Fruit fly (Drosophila melanogaster) whole organism, embryonic: ENCODE data around the gene clumsy.

ENCODE experiments used
- Atf6 ChIP-seq: fragments of 200-800 bp; sonication (Bioruptor generic); IDR thresholded peaks from 2 replicates; pipeline ENCODE4 v1.3.6; 2022; ENCODE audit warnings: missing biosample characterization, missing genetic modification characterization
- Blimp-1 ChIP-seq: fragments of 200-800 bp; sonication (Bioruptor generic); optimal IDR thresholded peaks from 3 replicates; lab custom pipeline; 2018; ENCODE audit warnings: missing biosample characterization, missing genetic modification characterization, mild to moderate bottlenecking, moderate library complexity, missing genetic modification reagents
- Bteb2 ChIP-seq: fragments of 200-800 bp; sonication (Bioruptor generic); optimal IDR thresholded peaks from 2 replicates; lab custom pipeline; 2016; ENCODE audit warnings: missing biosample characterization, missing genetic modification characterization
- CG1024 ChIP-seq: fragments of 200-800 bp; sonication (Bioruptor generic); IDR thresholded peaks from 2 replicates; pipeline ENCODE4 v1.3.6; 2022; ENCODE audit warnings: missing biosample characterization, missing genetic modification characterization
- CG10274 ChIP-seq: fragments of 200-800 bp; sonication (Bioruptor generic); optimal IDR thresholded peaks from 3 replicates; lab custom pipeline; 2017; ENCODE audit warnings: missing biosample characterization, mild to moderate bottlenecking, missing genetic modification characterization
- CG12769 ChIP-seq: fragments of 200-800 bp; sonication (Bioruptor generic); optimal IDR thresholded peaks from 2 replicates; lab custom pipeline; 2019; ENCODE audit warnings: missing biosample characterization, mild to moderate bottlenecking, missing genetic modification characterization, moderate library complexity
- CG14014 ChIP-seq: fragments of 200-800 bp; sonication (Bioruptor generic); IDR thresholded peaks from 2 replicates; pipeline ENCODE4 v1.3.6; 2022; ENCODE audit warnings: missing biosample characterization, missing genetic modification characterization
- CG1602 ChIP-seq: fragments of 200-800 bp; sonication (Bioruptor generic); optimal IDR thresholded peaks from 3 replicates; lab custom pipeline; 2016; ENCODE audit warnings: missing biosample characterization, missing genetic modification characterization
- CG32767 ChIP-seq: fragments of 200-800 bp; sonication (Bioruptor generic); IDR thresholded peaks from 2 replicates; pipeline ENCODE4 v1.3.6; 2022; ENCODE audit warnings: missing biosample characterization, missing genetic modification characterization
- CG5245 ChIP-seq: fragments of 200-800 bp; sonication (Bioruptor generic); optimal IDR thresholded peaks from 3 replicates; lab custom pipeline; 2016; ENCODE audit warnings: missing biosample characterization, missing genetic modification characterization
- CG6254 ChIP-seq: fragments of 200-800 bp; sonication (Bioruptor generic); optimal IDR thresholded peaks from 3 replicates; lab custom pipeline; 2017; ENCODE audit warnings: mild to moderate bottlenecking, missing biosample characterization, missing genetic modification reagents, missing genetic modification characterization
- Camta ChIP-seq: fragments of 200-800 bp; sonication (Bioruptor generic); optimal IDR thresholded peaks from 2 replicates; lab custom pipeline; 2016; ENCODE audit warnings: missing biosample characterization, missing genetic modification characterization
- Dad ChIP-seq: fragments of 200-800 bp; sonication (Bioruptor generic); optimal IDR thresholded peaks from 3 replicates; lab custom pipeline; 2016; ENCODE audit warnings: missing biosample characterization, missing genetic modification characterization
- Gsc ChIP-seq: fragments of 200-800 bp; sonication (Bioruptor generic); IDR thresholded peaks from 2 replicates; pipeline ENCODE4 v1.3.6; 2022; ENCODE audit warnings: missing biosample characterization, missing genetic modification characterization
- Hr78 ChIP-seq, 2 experiments: fragments of 200-800 bp in 1 of 2; fragments of >200 bp in 1 of 2; sonication (Bioruptor generic) in 1 of 2; optimal IDR thresholded peaks; 2 replicates each; lab custom pipeline; 2017 to 2019; ENCODE audit warnings: missing biosample characterization in 2 of 2, missing genetic modification characterization in 2 of 2, mild to moderate bottlenecking in 1 of 2, moderate library complexity in 1 of 2
- Lpt ChIP-seq: fragments of >200 bp; optimal IDR thresholded peaks from 2 replicates; lab custom pipeline; 2018; ENCODE audit warnings: missing biosample characterization, missing genetic modification characterization
- MBD-R2 ChIP-seq: fragments of 200-800 bp; sonication (Bioruptor generic); IDR thresholded peaks from 2 replicates; pipeline ENCODE4 v1.3.6; 2022; ENCODE audit warnings: missing biosample characterization, missing genetic modification characterization
- Med ChIP-seq: fragments of 200-800 bp; sonication (Bioruptor generic); peaks from one replicate; lab custom pipeline; 2016; ENCODE audit warnings: missing biosample characterization, missing genetic modification characterization, mild to moderate bottlenecking, inconsistent platforms, moderate library complexity
- Pdp1 ChIP-seq, 2 experiments: fragments of 200-800 bp; sonication (Bioruptor generic); optimal IDR thresholded peaks; 3 replicates each; lab custom pipeline; 2016; ENCODE audit warnings: missing biosample characterization in 2 of 2, missing genetic modification characterization in 2 of 2, mild to moderate bottlenecking in 1 of 2, moderate library complexity in 1 of 2
- Trl ChIP-seq, 3 experiments: fragments of >200 bp in 2 of 3; fragments of 200-800 bp in 1 of 3; sonication (Bioruptor generic) in 1 of 3; optimal IDR thresholded peaks; 2 replicates in 1 of 3; 3 replicates in 2 of 3; lab custom pipeline; 2016 to 2017; ENCODE audit warnings: missing biosample characterization in 1 of 3, missing genetic modification characterization in 1 of 3
- Xbp1 ChIP-seq: fragments of 200-800 bp; sonication (Bioruptor generic); optimal IDR thresholded peaks from 3 replicates; lab custom pipeline; 2016; ENCODE audit warnings: missing biosample characterization, mild to moderate bottlenecking, missing genetic modification characterization
- cas ChIP-seq: fragments of 200-800 bp; sonication (Bioruptor generic); IDR thresholded peaks from 2 replicates; pipeline ENCODE4 v1.3.6; 2022; ENCODE audit warnings: missing biosample characterization, missing genetic modification characterization
- cg ChIP-seq: fragments of 200-800 bp; sonication (Bioruptor generic); optimal IDR thresholded peaks from 3 replicates; lab custom pipeline; 2019; ENCODE audit warnings: missing biosample characterization, mild to moderate bottlenecking, missing genetic modification characterization, moderate library complexity
- chinmo ChIP-seq: fragments of 200-800 bp; sonication (Bioruptor generic); IDR thresholded peaks from 4 replicates; pipeline ENCODE4 v1.3.6; 2022; ENCODE audit warnings: missing biosample characterization, missing genetic modification characterization; ENCODE audit not compliant: partially characterized antibody
- chn ChIP-seq: fragments of 200-800 bp; sonication (Bioruptor generic); optimal IDR thresholded peaks from 2 replicates; lab custom pipeline; 2016; ENCODE audit warnings: missing biosample characterization, missing genetic modification characterization
- crol ChIP-seq: fragments of 200-800 bp; sonication (Bioruptor generic); IDR thresholded peaks from 2 replicates; pipeline ENCODE4 v1.3.6; 2022; ENCODE audit warnings: missing biosample characterization, missing genetic modification characterization
- ewg ChIP-seq: fragments of 200-800 bp; sonication (Bioruptor generic); optimal IDR thresholded peaks from 3 replicates; lab custom pipeline; 2017; ENCODE audit warnings: mild to moderate bottlenecking, missing biosample characterization, missing genetic modification reagents, missing genetic modification characterization
- ftz-f1 ChIP-seq: fragments of 200-800 bp; sonication (Bioruptor generic); optimal IDR thresholded peaks from 2 replicates; lab custom pipeline; 2016; ENCODE audit warnings: missing biosample characterization, missing genetic modification characterization
- jumu ChIP-seq: fragments of 200-800 bp; sonication (Bioruptor generic); optimal IDR thresholded peaks from 3 replicates; lab custom pipeline; 2016; ENCODE audit warnings: missing biosample characterization, missing genetic modification characterization
- kni ChIP-seq: fragments of 200-800 bp; sonication (Bioruptor generic); optimal IDR thresholded peaks from 3 replicates; lab custom pipeline; 2017; ENCODE audit warnings: mild to moderate bottlenecking, missing biosample characterization, missing genetic modification reagents, missing genetic modification characterization
- lov ChIP-seq, 2 experiments: fragments of 200-800 bp in 1 of 2; fragments of >200 bp in 1 of 2; sonication (Bioruptor generic) in 1 of 2; IDR thresholded peaks in 1 of 2; optimal IDR thresholded peaks in 1 of 2; 2 replicates in 1 of 2; 3 replicates in 1 of 2; pipeline versions ENCODE4 v1.3.6 to Lab custom; 2017 to 2022; ENCODE audit warnings: missing biosample characterization in 1 of 2, missing genetic modification characterization in 1 of 2
- nerfin-1 ChIP-seq: fragments of 200-800 bp; sonication (Bioruptor generic); optimal IDR thresholded peaks from 3 replicates; lab custom pipeline; 2019; ENCODE audit warnings: missing biosample characterization, mild to moderate bottlenecking, missing genetic modification characterization, moderate library complexity
- odd ChIP-seq: fragments of 200-800 bp; sonication (Bioruptor generic); optimal IDR thresholded peaks from 2 replicates; lab custom pipeline; 2017; ENCODE audit warnings: missing biosample characterization, mild to moderate bottlenecking, missing genetic modification characterization
- pros ChIP-seq: fragments of 200-800 bp; sonication (Bioruptor generic); optimal IDR thresholded peaks from 3 replicates; lab custom pipeline; 2019; ENCODE audit warnings: missing biosample characterization, mild to moderate bottlenecking, missing genetic modification characterization, moderate library complexity
- psq ChIP-seq: fragments of 200-800 bp; sonication (Bioruptor generic); optimal IDR thresholded peaks from 2 replicates; lab custom pipeline; 2017; ENCODE audit warnings: missing biosample characterization, missing genetic modification characterization
- ranshi ChIP-seq: fragments of 200-800 bp; sonication (Bioruptor generic); IDR thresholded peaks from 2 replicates; pipeline ENCODE4 v1.3.6; 2022; ENCODE audit warnings: missing biosample characterization, missing genetic modification characterization
- rib ChIP-seq: fragments of 200-800 bp; sonication (Bioruptor generic); IDR thresholded peaks from 2 replicates; pipeline ENCODE4 v1.3.6; 2022; ENCODE audit warnings: missing biosample characterization, missing genetic modification characterization
- schlank ChIP-seq: fragments of 200-800 bp; sonication (Bioruptor generic); optimal IDR thresholded peaks from 2 replicates; lab custom pipeline; 2018; ENCODE audit warnings: missing biosample characterization, mild to moderate bottlenecking, missing genetic modification characterization
- scrt ChIP-seq: fragments of 200-800 bp; sonication (Bioruptor generic); optimal IDR thresholded peaks from 2 replicates; lab custom pipeline; 2018; ENCODE audit warnings: missing biosample characterization, mild to moderate bottlenecking, missing genetic modification characterization, moderate library complexity
- sd ChIP-seq: fragments of 200-800 bp; sonication (Bioruptor generic); optimal IDR thresholded peaks from 3 replicates; lab custom pipeline; 2018; ENCODE audit warnings: missing biosample characterization, mild to moderate bottlenecking, missing genetic modification characterization, moderate library complexity
- sens ChIP-seq: fragments of 200-800 bp; sonication (Bioruptor generic); peaks from one replicate; lab custom pipeline; 2016; ENCODE audit warnings: missing biosample characterization, missing genetic modification characterization
- tll ChIP-seq, 2 experiments: fragments of 200-800 bp in 1 of 2; fragments of >200 bp in 1 of 2; sonication (Bioruptor generic) in 1 of 2; optimal IDR thresholded peaks; 2 replicates each; lab custom pipeline; 2017 to 2019; ENCODE audit warnings: missing biosample characterization in 2 of 2, missing genetic modification characterization in 2 of 2, mild to moderate bottlenecking in 1 of 2, moderate library complexity in 1 of 2
- vvl ChIP-seq: fragments of 200-800 bp; sonication (Bioruptor generic); IDR thresholded peaks from 2 replicates; pipeline ENCODE4 v1.3.6; 2022; ENCODE audit warnings: missing biosample characterization, missing genetic modification characterization
- wek ChIP-seq: fragments of 200-800 bp; sonication (Bioruptor generic); optimal IDR thresholded peaks from 3 replicates; lab custom pipeline; 2018; ENCODE audit warnings: missing biosample characterization, mild to moderate bottlenecking, missing genetic modification characterization, moderate library complexity
- z ChIP-seq: fragments of 200-800 bp; sonication (Bioruptor generic); IDR thresholded peaks from 3 replicates; pipeline ENCODE4 v1.3.6; 2022; ENCODE audit warnings: missing biosample characterization, missing genetic modification characterization

clumsy gene

dm6 chr2L:21242369-21242768 lies 36.1 kb downstream of the clumsy start (continued):
- TF ChIP-seq schlank (no peak), cas (no peak)

dm6 chr2L:21243964-21244466 lies 37.7 kb downstream of the clumsy start:
- no peak for TF ChIP-seq CG14014 (GFP tag; lab: Robert Waterston, UW)
- TF ChIP-seq z: peak; percentile 78
- TF ChIP-seq Camta (GFP tag; lab: Kevin White, UChicago): no peak
- TF ChIP-seq CG5245 (GFP tag; lab: Kevin White, UChicago): no peak
- peak; percentile 43 for TF ChIP-seq ftz-f1 (GFP tag; lab: Kevin White, UChicago)
- 0 out of 2 replicates have a peak, but pooled peaks have one; percentile 12 for TF ChIP-seq Atf6 (GFP tag; lab: Robert Waterston, UW)
- peak; percentile 12 for TF ChIP-seq Xbp1 (GFP tag; lab: Kevin White, UChicago)
- TF ChIP-seq MBD-R2 (GFP tag; lab: Robert Waterston, UW): no peak
- no peak for TF ChIP-seq CG1024 (GFP tag; lab: Robert Waterston, UW)
- TF ChIP-seq sens (GFP tag; lab: Kevin White, UChicago): peak; percentile 61
- TF ChIP-seq kni (GFP tag; lab: Kevin White, UChicago): peak; percentile 82
- no peak for TF ChIP-seq CG10274 (GFP tag; lab: Kevin White, UChicago)
- peak; percentile 47 for TF ChIP-seq scrt (GFP tag; lab: Kevin White, UChicago)
- TF ChIP-seq Dad (GFP tag; lab: Kevin White, UChicago): no peak
- TF ChIP-seq chinmo: peak; percentile 80; the same call in 2 of the 4 replicates
- no peak for TF ChIP-seq ranshi (GFP tag; lab: Robert Waterston, UW)
- peak; percentile 26; the same call in 1 of the 2 replicates for TF ChIP-seq rib
- no peak for TF ChIP-seq Lpt (GFP tag; lab: Kevin White, UChicago)
- TF ChIP-seq cg: peak; percentile 54
- TF ChIP-seq CG32767 (GFP tag; lab: Robert Waterston, UW): no peak
- TF ChIP-seq Med: peak; percentile 64
- TF ChIP-seq chn (GFP tag; lab: Kevin White, UChicago): peak; percentile 1
- TF ChIP-seq Bteb2 (GFP tag; lab: Kevin White, UChicago): no peak
- TF ChIP-seq Pdp1 (GFP tag; optimal IDR thresholded peaks at IDR 0.05; lab: Kevin White, UChicago): no peak
- TF ChIP-seq sd (tag; lab: Kevin White, UChicago): peak; percentile 11
- no peak for TF ChIP-seq CG1602 (GFP tag; lab: Kevin White, UChicago)
- peak; percentile 25 to 47 for TF ChIP-seq Trl (optimal IDR thresholded peaks at IDR 0.05; lab: Kevin White, UChicago)
- no peak for TF ChIP-seq Trl (GFP tag; optimal IDR thresholded peaks at IDR 0.05; lab: Kevin White, UChicago)
- no peak for TF ChIP-seq odd
- TF ChIP-seq vvl (GFP tag; lab: Robert Waterston, UW): 0 out of 2 replicates have a peak, but pooled peaks have one; percentile 15
- peak in 1 of 2 experiments; percentile 93 for TF ChIP-seq Hr78 (GFP tag; optimal IDR thresholded peaks at IDR 0.05; lab: Kevin White, UChicago)
- no peak for TF ChIP-seq CG6254
- peak in 1 of 2 experiments; percentile 36 for TF ChIP-seq tll (GFP tag; optimal IDR thresholded peaks at IDR 0.05; lab: Kevin White, UChicago)
- TF ChIP-seq wek: no peak
- peak; percentile 73 for TF ChIP-seq crol (GFP tag; lab: Robert Waterston, UW)
- peak; percentile 23 for TF ChIP-seq Blimp-1 (GFP tag; lab: Kevin White, UChicago)
- peak; percentile 97 for TF ChIP-seq pros (GFP tag; lab: Kevin White, UChicago)
- TF ChIP-seq Gsc (GFP tag; lab: Robert Waterston, UW): no peak
- no peak for TF ChIP-seq ewg (GFP tag; lab: Kevin White, UChicago)
- peak; percentile 54 for TF ChIP-seq CG12769 (tag; lab: Kevin White, UChicago)
- TF ChIP-seq jumu (GFP tag; lab: Kevin White, UChicago): no peak
- TF ChIP-seq psq (GFP tag; lab: Kevin White, UChicago): peak; percentile 22
- TF ChIP-seq nerfin-1: peak; percentile 69
- TF ChIP-seq lov (optimal IDR thresholded peaks at IDR 0.05; lab: Kevin White, UChicago): no peak
- TF ChIP-seq lov (GFP tag; IDR thresholded peaks at IDR 0.05; lab: Robert Waterston, UW): 0 out of 3 replicates have a peak, but pooled peaks have one; percentile 63
